Worm (Caenorhabditis elegans) whole organism, mixed stage, embryonic: ENCODE measurements around the gene elo-6.

Source experiments
- blmp-1 ChIP-seq: fragments of 150-350 bp; optimal IDR thresholded peaks from 2 replicates; lab custom pipeline; 2014; ENCODE audit warnings: missing biosample characterization, missing genetic modification characterization
- ceh-39 ChIP-seq: fragments of 150-350 bp; optimal IDR thresholded peaks from 2 replicates; lab custom pipeline; 2014; ENCODE audit warnings: missing biosample characterization, missing genetic modification characterization
- nhr-12 ChIP-seq: fragments of 150-350 bp; optimal IDR thresholded peaks from 2 replicates; lab custom pipeline; 2014; ENCODE audit warnings: missing biosample characterization, missing genetic modification characterization
- nhr-237 ChIP-seq: fragments of 150-350 bp; optimal IDR thresholded peaks from 2 replicates; lab custom pipeline; 2014; ENCODE audit warnings: missing biosample characterization, missing genetic modification characterization
- pha-4 ChIP-seq: fragments of 150-350 bp; optimal IDR thresholded peaks from 2 replicates; lab custom pipeline; 2018; ENCODE audit warnings: missing biosample characterization, missing genetic modification reagents, missing genetic modification characterization

DNA sequence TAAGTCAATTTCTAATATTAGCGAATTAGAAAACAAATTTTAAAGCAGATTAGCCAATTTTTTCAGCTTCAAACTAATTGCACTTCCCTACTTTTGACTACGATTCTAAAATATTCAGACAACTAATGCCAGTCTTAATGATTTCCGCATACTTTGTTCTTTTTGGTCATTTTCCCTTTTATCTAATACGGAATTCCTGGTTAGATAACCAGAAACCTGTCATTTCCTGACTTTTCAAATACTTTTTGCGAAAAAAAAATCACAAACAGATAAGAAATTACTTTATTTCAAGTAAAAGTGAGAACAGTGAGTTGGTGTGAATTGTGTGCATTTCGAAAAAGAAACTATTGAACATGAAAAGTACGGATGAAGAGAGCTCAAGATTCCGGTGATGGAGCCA lies 8.2 kb downstream of the elo-6 start:
- no peak for TF ChIP-seq nhr-12 (tag; lab: Kevin White, UChicago)
- TF ChIP-seq nhr-237 (tag; lab: Kevin White, UChicago) = no peak
- no peak for TF ChIP-seq pha-4 (tag; lab: Kevin White, UChicago)
- no peak for TF ChIP-seq blmp-1 (tag; lab: Kevin White, UChicago)
- no peak for TF ChIP-seq ceh-39
